Worm (Caenorhabditis elegans): ENCODE results near the gene str-243.

The str-243 gene

ce11 chrV:1558113-1558512 lies 35.5 kb downstream of the str-243 start:
- TF ChIP-seq cog-1 (tag; optimal IDR thresholded peaks at IDR 0.05) (no peak), ref-1 (GFP tag; conservative IDR thresholded peaks at IDR 0.05) (no peak), flt-1 (GFP tag; IDR thresholded peaks at IDR 0.05) (no peak), klf-2 (GFP tag; conservative IDR thresholded peaks at IDR 0.05) (no peak), ztf-29 (GFP tag; IDR thresholded peaks at IDR 0.05) (no peak), med-1 (GFP tag; optimal IDR thresholded peaks at IDR 0.05; ENCODE audit: insufficient read depth) (no peak), T22C8.4 (GFP tag; IDR thresholded peaks at IDR 0.05) (no peak), tab-1 (GFP tag; IDR thresholded peaks at IDR 0.05) (no peak), ztf-23 (GFP tag; IDR thresholded peaks at IDR 0.05) (no peak)

- TF ChIP-seq flt-1 (GFP tag; IDR thresholded peaks at IDR 0.05) (peak; percentile 82), T22C8.4 (GFP tag; IDR thresholded peaks at IDR 0.05) (peak; percentile 85), klf-2 (GFP tag; conservative IDR thresholded peaks at IDR 0.05) (peak; percentile 93), ztf-29 (GFP tag; IDR thresholded peaks at IDR 0.05) (peak; percentile 74; the same call in 1 of the 2 replicates), ref-1 (GFP tag; conservative IDR thresholded peaks at IDR 0.05) (peak; percentile 80), ztf-23 (GFP tag; IDR thresholded peaks at IDR 0.05) (peak; percentile 93), tab-1 (GFP tag; IDR thresholded peaks at IDR 0.05) (peak; percentile 92)
Observed at ce11 chrV:1561169-1561568, 38.6 kb downstream of the str-243 start.

ce11 chrV:1566776-1567175 lies 44.2 kb downstream of the str-243 start, which contains the start of gene cdc-25.2:
Gene cdc-25.2 (plus strand): TSS chrV:1567076.
- TF ChIP-seq ref-1 (GFP tag; conservative IDR thresholded peaks at IDR 0.05), result no peak
- no peak for TF ChIP-seq klf-2 (GFP tag; conservative IDR thresholded peaks at IDR 0.05)
- TF ChIP-seq cog-1 (tag; optimal IDR thresholded peaks at IDR 0.05), result no peak
- no peak for TF ChIP-seq T22C8.4 (GFP tag; IDR thresholded peaks at IDR 0.05)
- TF ChIP-seq ztf-29 (GFP tag; IDR thresholded peaks at IDR 0.05), result no peak
- no peak for TF ChIP-seq med-1 (GFP tag; optimal IDR thresholded peaks at IDR 0.05; ENCODE audit: insufficient read depth)
- TF ChIP-seq tab-1 (GFP tag; IDR thresholded peaks at IDR 0.05), result no peak
- no peak for TF ChIP-seq flt-1 (GFP tag; IDR thresholded peaks at IDR 0.05)
- no peak for TF ChIP-seq ztf-23 (GFP tag; IDR thresholded peaks at IDR 0.05)

ce11 chrV:1569750-1570419 lies 47.3 kb downstream of the str-243 start:
- TF ChIP-seq klf-2 (GFP tag; conservative IDR thresholded peaks at IDR 0.05) (no peak), flt-1 (GFP tag; IDR thresholded peaks at IDR 0.05) (no peak), ztf-23 (GFP tag; IDR thresholded peaks at IDR 0.05) (no peak), cog-1 (tag; optimal IDR thresholded peaks at IDR 0.05) (no peak), med-1 (GFP tag; optimal IDR thresholded peaks at IDR 0.05; ENCODE audit: insufficient read depth) (no peak), tab-1 (GFP tag; IDR thresholded peaks at IDR 0.05) (no peak), T22C8.4 (GFP tag; IDR thresholded peaks at IDR 0.05) (no peak), ref-1 (GFP tag; conservative IDR thresholded peaks at IDR 0.05) (no peak), ztf-29 (GFP tag; IDR thresholded peaks at IDR 0.05) (no peak)

DNA sequence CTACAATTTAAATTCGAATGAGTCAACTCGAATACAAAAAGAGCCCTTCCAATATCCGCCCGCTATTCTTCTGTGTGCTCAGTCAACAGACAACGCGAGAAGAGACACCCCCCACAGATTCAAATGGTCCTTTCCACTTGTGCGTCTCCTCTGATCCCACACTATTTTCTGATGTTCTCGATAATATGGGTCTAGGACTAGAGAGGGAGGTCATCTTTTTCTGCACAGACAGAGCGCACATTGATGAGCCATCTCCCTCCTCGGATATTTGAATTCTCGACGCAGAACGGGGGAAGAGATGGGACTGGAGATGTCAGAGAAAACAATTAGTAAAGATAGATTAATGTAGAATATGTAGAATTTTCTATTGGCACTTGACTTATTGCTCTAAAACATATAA lies 48.1 kb downstream of the str-243 start:
- TF ChIP-seq T22C8.4 (GFP tag; IDR thresholded peaks at IDR 0.05) (no peak), klf-2 (GFP tag; conservative IDR thresholded peaks at IDR 0.05) (no peak), cog-1 (tag; optimal IDR thresholded peaks at IDR 0.05) (peak; percentile 43)

DNA sequence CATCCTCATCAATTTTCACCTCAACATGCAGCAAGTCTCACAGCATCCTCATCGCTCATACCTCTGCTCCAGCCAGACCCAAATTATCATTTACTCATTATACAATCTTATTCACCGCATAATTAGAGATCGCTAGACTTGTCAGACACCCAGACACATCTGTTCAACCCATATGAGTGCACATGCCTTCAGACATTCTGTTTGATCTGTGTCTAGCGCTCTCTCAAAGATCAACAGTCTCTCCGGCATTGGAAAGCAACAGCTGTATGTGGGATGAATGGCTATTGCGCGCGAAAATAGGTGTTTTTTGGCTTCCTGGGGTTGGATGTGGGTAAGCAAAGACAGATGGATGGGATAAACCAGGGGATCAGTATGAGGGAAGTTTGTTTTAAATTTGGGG lies 50.0 kb downstream of the str-243 start:
- TF ChIP-seq ztf-29 (GFP tag; IDR thresholded peaks at IDR 0.05) (no peak), cog-1 (tag; optimal IDR thresholded peaks at IDR 0.05) (no peak), tab-1 (GFP tag; IDR thresholded peaks at IDR 0.05) (no peak), flt-1 (GFP tag; IDR thresholded peaks at IDR 0.05) (no peak), ztf-23 (GFP tag; IDR thresholded peaks at IDR 0.05) (no peak), med-1 (GFP tag; optimal IDR thresholded peaks at IDR 0.05; ENCODE audit: insufficient read depth) (no peak), klf-2 (GFP tag; conservative IDR thresholded peaks at IDR 0.05) (no peak), T22C8.4 (GFP tag; IDR thresholded peaks at IDR 0.05) (no peak), ref-1 (GFP tag; conservative IDR thresholded peaks at IDR 0.05) (no peak)

All from whole organism, midembryonic.